Worm (Caenorhabditis elegans): ENCODE measurements around the gene C17G1.5.

DNA sequence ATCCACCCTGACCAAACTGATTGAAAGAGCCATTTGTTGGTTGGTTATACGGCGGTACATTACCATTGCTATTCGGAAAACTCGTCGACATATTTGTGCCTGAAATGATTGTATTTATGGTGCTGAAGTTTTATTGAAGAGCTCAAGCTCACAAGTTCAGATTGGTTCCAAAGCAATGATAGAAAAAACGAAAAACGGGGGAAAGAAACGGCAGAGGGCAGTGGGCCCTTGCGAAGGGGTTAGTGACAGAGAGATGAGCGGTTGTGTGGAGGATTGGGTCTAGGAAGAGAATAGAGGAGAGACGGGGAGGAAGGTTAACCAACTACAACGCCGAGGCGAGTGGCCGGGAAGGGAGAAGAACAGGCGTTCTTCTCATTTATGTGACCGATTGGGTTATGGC is 7.2 kb upstream of the C17G1.5 start, which contains the start of gene nra-3:
- no peak for TF ChIP-seq cog-1 (tag; optimal IDR thresholded peaks at IDR 0.05)
- TF ChIP-seq ref-1 (GFP tag; conservative IDR thresholded peaks at IDR 0.05), result no peak
- no peak for TF ChIP-seq flt-1 (GFP tag; IDR thresholded peaks at IDR 0.05)
- TF ChIP-seq med-1 (GFP tag; optimal IDR thresholded peaks at IDR 0.05; ENCODE audit: insufficient read depth), result no peak
- TF ChIP-seq klf-2 (GFP tag; conservative IDR thresholded peaks at IDR 0.05), result no peak
- TF ChIP-seq ztf-23 (GFP tag; IDR thresholded peaks at IDR 0.05), result peak; percentile 54; the same call in 1 of the 2 replicates
- no peak for TF ChIP-seq tab-1 (GFP tag; IDR thresholded peaks at IDR 0.05)

Data from whole organism, midembryonic.